Fruit fly (Drosophila melanogaster) whole organism: ENCODE measurements around the gene TfIIFalpha.

Source experiments
- EcR ChIP-seq, 2 experiments: fragments of >200 bp; optimal IDR thresholded peaks; 2 replicates each; lab custom pipeline; 2017; ENCODE audit warnings: missing biosample characterization in 2 of 2, missing genetic modification characterization in 2 of 2, missing genetic modification reagents in 2 of 2
- psq ChIP-seq: fragments of >200 bp; optimal IDR thresholded peaks from 2 replicates; lab custom pipeline; 2017

- TF ChIP-seq EcR (GFP tag; optimal IDR thresholded peaks at IDR 0.05; lab: Kevin White, UChicago) (no peak), psq (lab: Kevin White, UChicago) (no peak)
Observed at dm6 chr3R:6353624-6354352, 26.5 kb upstream of the TfIIFalpha start.
